Fruit fly (Drosophila melanogaster) whole organism, embryonic: ENCODE data around the gene CG5639.

ENCODE experiments used
- B-H1 ChIP-seq: fragments of 200-800 bp; sonication (Bioruptor generic); IDR thresholded peaks from 3 replicates; pipeline ENCODE4 v1.3.6; 2022; ENCODE audit warnings: missing biosample characterization, missing genetic modification characterization
- CG10209 ChIP-seq: fragments of 200-800 bp; sonication (Bioruptor generic); optimal IDR thresholded peaks from 3 replicates; lab custom pipeline; 2017; ENCODE audit warnings: missing biosample characterization, mild to moderate bottlenecking, missing genetic modification characterization, missing genetic modification reagents
- CG11398 ChIP-seq: fragments of 200-800 bp; sonication (Bioruptor generic); optimal IDR thresholded peaks from 2 replicates; lab custom pipeline; 2016; ENCODE audit warnings: missing biosample characterization, missing genetic modification characterization
- CG11695 ChIP-seq: fragments of 200-800 bp; sonication (Bioruptor generic); IDR thresholded peaks from 3 replicates; pipeline ENCODE4 v1.3.6; 2022; ENCODE audit warnings: missing biosample characterization, missing genetic modification characterization
- CG12155 ChIP-seq: fragments of 200-800 bp; sonication (Bioruptor generic); optimal IDR thresholded peaks from 3 replicates; lab custom pipeline; 2016; ENCODE audit warnings: missing biosample characterization, missing genetic modification characterization
- CG12219 ChIP-seq: fragments of 200-800 bp; sonication (Bioruptor generic); optimal IDR thresholded peaks from 3 replicates; lab custom pipeline; 2018; ENCODE audit warnings: missing biosample characterization, mild to moderate bottlenecking, missing genetic modification characterization
- CG12942 ChIP-seq: fragments of 200-800 bp; sonication (Bioruptor generic); optimal IDR thresholded peaks from 3 replicates; lab custom pipeline; 2016; ENCODE audit warnings: missing biosample characterization, missing genetic modification characterization
- CG14667 ChIP-seq: fragments of 200-800 bp; sonication (Bioruptor generic); IDR thresholded peaks from 2 replicates; pipeline ENCODE4 v1.3.6; 2022; ENCODE audit warnings: missing biosample characterization, missing genetic modification characterization
- CG15479 ChIP-seq: fragments of 200-800 bp; sonication (Bioruptor generic); optimal IDR thresholded peaks from 3 replicates; lab custom pipeline; 2019; ENCODE audit warnings: missing biosample characterization, mild to moderate bottlenecking, missing genetic modification characterization, moderate library complexity
- CG16863 ChIP-seq: fragments of 200-800 bp; sonication (Bioruptor generic); optimal IDR thresholded peaks from 3 replicates; lab custom pipeline; 2016; ENCODE audit warnings: missing biosample characterization, missing genetic modification characterization
- CG2202 ChIP-seq: fragments of 200-800 bp; sonication (Bioruptor generic); optimal IDR thresholded peaks from 2 replicates; lab custom pipeline; 2018; ENCODE audit warnings: missing biosample characterization, mild to moderate bottlenecking, missing genetic modification characterization
- CG30020 ChIP-seq: fragments of 200-800 bp; optimal IDR thresholded peaks from 2 replicates; lab custom pipeline; 2019; ENCODE audit warnings: missing biosample characterization, mild to moderate bottlenecking, missing genetic modification characterization, moderate library complexity
- CG3065 ChIP-seq: fragments of 200-800 bp; sonication (Bioruptor generic); optimal IDR thresholded peaks from 2 replicates; lab custom pipeline; 2016; ENCODE audit warnings: missing biosample characterization, missing genetic modification characterization
- CG32532 ChIP-seq: fragments of 200-800 bp; sonication (Bioruptor generic); IDR thresholded peaks from 2 replicates; pipeline ENCODE4 v1.3.6; 2022; ENCODE audit warnings: missing biosample characterization, missing genetic modification characterization
- CG32772 ChIP-seq: fragments of 200-800 bp; sonication (Bioruptor generic); IDR thresholded peaks from 2 replicates; pipeline ENCODE4 v1.3.6; 2022; ENCODE audit warnings: missing biosample characterization, missing genetic modification characterization
- CG3838 ChIP-seq: fragments of 200-800 bp; sonication (Bioruptor generic); optimal IDR thresholded peaks from 3 replicates; lab custom pipeline; 2016; ENCODE audit warnings: missing biosample characterization, missing genetic modification characterization
- CG4282 ChIP-seq: fragments of 200-800 bp; sonication (Bioruptor generic); optimal IDR thresholded peaks from 2 replicates; lab custom pipeline; 2016; ENCODE audit warnings: missing biosample characterization, missing genetic modification characterization
- CG4360 ChIP-seq: fragments of 200-800 bp; sonication (Bioruptor generic); IDR thresholded peaks from 2 replicates; pipeline ENCODE4 v1.3.6; 2022; ENCODE audit warnings: missing biosample characterization, missing genetic modification characterization
- CG6254 ChIP-seq: fragments of 200-800 bp; sonication (Bioruptor generic); optimal IDR thresholded peaks from 3 replicates; lab custom pipeline; 2017; ENCODE audit warnings: mild to moderate bottlenecking, missing biosample characterization, missing genetic modification reagents, missing genetic modification characterization
- CG6791 ChIP-seq: fragments of 200-800 bp; sonication (Bioruptor generic); IDR thresholded peaks from 3 replicates; pipeline ENCODE4 v1.3.6; 2022; ENCODE audit warnings: missing biosample characterization, missing genetic modification characterization; ENCODE audit not compliant: partially characterized antibody
- CG7372 ChIP-seq: fragments of 200-800 bp; sonication (Bioruptor generic); IDR thresholded peaks from 2 replicates; pipeline ENCODE4 v1.3.6; 2022; ENCODE audit warnings: missing biosample characterization, missing genetic modification characterization
- CG7556 ChIP-seq: fragments of 200-800 bp; sonication (Bioruptor generic); optimal IDR thresholded peaks from 2 replicates; lab custom pipeline; 2017; ENCODE audit warnings: missing biosample characterization, mild to moderate bottlenecking, missing genetic modification characterization
- CG7745 ChIP-seq: fragments of 200-800 bp; sonication (Bioruptor generic); optimal IDR thresholded peaks from 2 replicates; lab custom pipeline; 2018; ENCODE audit warnings: missing biosample characterization, mild to moderate bottlenecking, missing genetic modification characterization, moderate library complexity
- D19B ChIP-seq: fragments of 200-800 bp; sonication (Bioruptor generic); optimal IDR thresholded peaks from 2 replicates; lab custom pipeline; 2017; ENCODE audit warnings: missing biosample characterization, mild to moderate bottlenecking, missing genetic modification characterization
- Fer2 ChIP-seq: fragments of 200-800 bp; sonication (Bioruptor generic); optimal IDR thresholded peaks from 2 replicates; lab custom pipeline; 2018; ENCODE audit warnings: missing biosample characterization, mild to moderate bottlenecking, missing genetic modification characterization, moderate library complexity
- HmgZ ChIP-seq: fragments of 200-800 bp; sonication (Bioruptor generic); optimal IDR thresholded peaks from 2 replicates; lab custom pipeline; 2018; ENCODE audit warnings: missing biosample characterization, mild to moderate bottlenecking, missing genetic modification characterization
- Neu2 ChIP-seq: fragments of 200-800 bp; sonication (Bioruptor generic); optimal IDR thresholded peaks from 3 replicates; lab custom pipeline; 2016; ENCODE audit warnings: missing biosample characterization, missing genetic modification characterization, borderline replicate concordance
- Tbp ChIP-seq: fragments of >200 bp; optimal IDR thresholded peaks from 2 replicates; lab custom pipeline; 2018; ENCODE audit warnings: missing biosample characterization, missing genetic modification characterization
- bcd ChIP-seq: fragments of 200-800 bp; sonication (Bioruptor generic); optimal IDR thresholded peaks from 2 replicates; lab custom pipeline; 2017; ENCODE audit warnings: missing biosample characterization, mild to moderate bottlenecking, missing genetic modification characterization
- cg ChIP-seq: fragments of 200-800 bp; sonication (Bioruptor generic); optimal IDR thresholded peaks from 3 replicates; lab custom pipeline; 2019; ENCODE audit warnings: missing biosample characterization, mild to moderate bottlenecking, missing genetic modification characterization, moderate library complexity
- chm ChIP-seq: fragments of 200-800 bp; sonication (Bioruptor generic); IDR thresholded peaks from 2 replicates; pipeline ENCODE4 v1.3.6; 2022; ENCODE audit warnings: missing biosample characterization, missing genetic modification characterization
- chn ChIP-seq: fragments of 200-800 bp; sonication (Bioruptor generic); optimal IDR thresholded peaks from 2 replicates; lab custom pipeline; 2016; ENCODE audit warnings: missing biosample characterization, missing genetic modification characterization
- croc ChIP-seq: fragments of 200-800 bp; sonication (Bioruptor generic); conservative IDR thresholded peaks from 3 replicates; pipeline ENCODE4 v1.3.6; 2022; ENCODE audit warnings: missing biosample characterization, missing genetic modification characterization
- disco-r ChIP-seq: fragments of 200-800 bp; sonication (Bioruptor generic); optimal IDR thresholded peaks from 2 replicates; lab custom pipeline; 2016; ENCODE audit warnings: missing biosample characterization, missing genetic modification characterization
- dm ChIP-seq: fragments of 200-800 bp; sonication (Bioruptor generic); optimal IDR thresholded peaks from 3 replicates; lab custom pipeline; 2016; ENCODE audit warnings: missing biosample characterization, missing genetic modification characterization
- exex ChIP-seq: fragments of 200-800 bp; sonication (Bioruptor generic); optimal IDR thresholded peaks from 4 replicates; lab custom pipeline; 2018; ENCODE audit warnings: missing biosample characterization, mild to moderate bottlenecking, missing genetic modification characterization, moderate library complexity
- gem ChIP-seq: fragments of 200-800 bp; sonication (Bioruptor generic); optimal IDR thresholded peaks from 2 replicates; lab custom pipeline; 2019; ENCODE audit warnings: missing biosample characterization, mild to moderate bottlenecking, missing genetic modification characterization, moderate library complexity
- jigr1 ChIP-seq: fragments of 200-800 bp; sonication (Bioruptor generic); IDR thresholded peaks from 3 replicates; pipeline ENCODE4 v1.3.6; 2022; ENCODE audit warnings: missing biosample characterization, missing genetic modification characterization
- mirr ChIP-seq: fragments of 200-800 bp; sonication (Bioruptor generic); optimal IDR thresholded peaks from 3 replicates; lab custom pipeline; 2018; ENCODE audit warnings: missing biosample characterization, mild to moderate bottlenecking, missing genetic modification characterization
- nmo ChIP-seq: fragments of 200-800 bp; sonication (Bioruptor generic); optimal IDR thresholded peaks from 2 replicates; lab custom pipeline; 2018; ENCODE audit warnings: missing biosample characterization, mild to moderate bottlenecking, missing genetic modification characterization, moderate library complexity
- onecut ChIP-seq: fragments of 200-800 bp; sonication (Bioruptor generic); IDR thresholded peaks from 2 replicates; pipeline ENCODE4 v1.3.6; 2022; ENCODE audit warnings: missing biosample characterization, missing genetic modification characterization
- p53 ChIP-seq: fragments of 200-800 bp; sonication (Bioruptor generic); optimal IDR thresholded peaks from 2 replicates; lab custom pipeline; 2016; ENCODE audit warnings: missing biosample characterization, missing genetic modification characterization
- row ChIP-seq: fragments of 200-800 bp; sonication (Bioruptor generic); IDR thresholded peaks from 3 replicates; pipeline ENCODE4 v1.3.6; 2022; ENCODE audit warnings: missing biosample characterization, missing genetic modification characterization
- schlank ChIP-seq: fragments of 200-800 bp; sonication (Bioruptor generic); optimal IDR thresholded peaks from 2 replicates; lab custom pipeline; 2018; ENCODE audit warnings: missing biosample characterization, mild to moderate bottlenecking, missing genetic modification characterization
- sna ChIP-seq: fragments of 200-800 bp; sonication (Bioruptor generic); IDR thresholded peaks from 2 replicates; pipeline ENCODE4 v1.3.6; 2022; ENCODE audit warnings: missing biosample characterization, missing genetic modification characterization; ENCODE audit not compliant: partially characterized antibody
- tap ChIP-seq: fragments of 200-800 bp; optimal IDR thresholded peaks from 3 replicates; lab custom pipeline; 2019; ENCODE audit warnings: missing biosample characterization, mild to moderate bottlenecking, missing genetic modification characterization, moderate library complexity
- twi ChIP-seq: fragments of 200-800 bp; optimal IDR thresholded peaks from 2 replicates; lab custom pipeline; 2019; ENCODE audit warnings: missing biosample characterization, mild to moderate bottlenecking, missing genetic modification characterization, moderate library complexity
- unpg ChIP-seq: fragments of 200-800 bp; sonication (Bioruptor generic); optimal IDR thresholded peaks from 3 replicates; lab custom pipeline; 2018; ENCODE audit warnings: missing biosample characterization, mild to moderate bottlenecking, missing genetic modification characterization, moderate library complexity
- wek ChIP-seq: fragments of 200-800 bp; sonication (Bioruptor generic); optimal IDR thresholded peaks from 3 replicates; lab custom pipeline; 2018; ENCODE audit warnings: missing biosample characterization, mild to moderate bottlenecking, missing genetic modification characterization, moderate library complexity
- zfh1 ChIP-seq: fragments of 200-800 bp; sonication (Bioruptor generic); IDR thresholded peaks from 3 replicates; pipeline ENCODE4 v1.3.6; 2022; ENCODE audit warnings: missing biosample characterization, missing genetic modification characterization

CG5639 gene

dm6 chr3R:27636010-27636584 is 40.2 kb upstream of the CG5639 start, which contains the start of the genes CG5611 and Mtl (continued):
- TF ChIP-seq bcd (GFP tag; lab: Kevin White, UChicago) (peak; percentile 100), CG3838 (GFP tag; lab: Kevin White, UChicago) (peak; percentile 97), zfh1 (GFP tag; lab: Robert Waterston, UW) (peak; percentile 100), chn (GFP tag; lab: Kevin White, UChicago) (peak; percentile 99), CG11695 (GFP tag; lab: Robert Waterston, UW) (peak; percentile 100), CG32772 (GFP tag; lab: Robert Waterston, UW) (peak; percentile 100), jigr1 (peak; percentile 100), CG7556 (GFP tag; lab: Kevin White, UChicago) (peak; percentile 99), Fer2 (tag; lab: Kevin White, UChicago) (peak; percentile 100), HmgZ (tag; lab: Kevin White, UChicago) (peak; percentile 100), D19B (GFP tag; lab: Kevin White, UChicago) (peak; percentile 98), CG10209 (peak; percentile 100), Tbp (GFP tag; lab: Kevin White, UChicago) (peak; percentile 77), dm (GFP tag; lab: Kevin White, UChicago) (peak; percentile 96), gem (tag; lab: Kevin White, UChicago) (peak; percentile 100), CG16863 (peak; percentile 97), CG15479 (GFP tag; lab: Kevin White, UChicago) (peak; percentile 84), CG4360 (GFP tag; lab: Robert Waterston, UW) (peak; percentile 94), CG14667 (GFP tag; lab: Robert Waterston, UW) (peak; percentile 100), twi (tag; lab: Kevin White, UChicago) (peak; percentile 100), CG4282 (peak; percentile 95), CG7745 (tag; lab: Kevin White, UChicago) (peak; percentile 94), CG32532 (GFP tag; lab: Robert Waterston, UW) (peak; percentile 100), tap (tag; lab: Kevin White, UChicago) (peak; percentile 100), CG12942 (GFP tag; lab: Kevin White, UChicago) (peak; percentile 100), B-H1 (GFP tag; lab: Robert Waterston, UW) (peak; percentile 100), CG6254 (GFP tag; lab: Kevin White, UChicago) (peak; percentile 98), exex (tag; lab: Kevin White, UChicago) (peak; percentile 98), disco-r (GFP tag; lab: Kevin White, UChicago) (peak; percentile 88), sna (GFP tag; lab: Robert Waterston, UW) (no peak), Neu2 (GFP tag; lab: Kevin White, UChicago) (peak; percentile 71), CG12155 (GFP tag; lab: Kevin White, UChicago) (peak; percentile 99), CG6791 (no peak), nmo (peak; percentile 100), cg (GFP tag; lab: Kevin White, UChicago) (peak; percentile 74), p53 (peak; percentile 86), CG7372 (GFP tag; lab: Robert Waterston, UW) (peak; percentile 100), unpg (peak; percentile 100), schlank (tag; lab: Kevin White, UChicago) (peak; percentile 99), CG30020 (tag; lab: Kevin White, UChicago) (peak; percentile 93), CG3065 (peak; percentile 99), row (GFP tag; lab: Robert Waterston, UW) (peak; percentile 100), CG11398 (GFP tag; lab: Kevin White, UChicago) (peak; percentile 88), croc (GFP tag; lab: Robert Waterston, UW) (peak; percentile 100), CG12219 (GFP tag; lab: Kevin White, UChicago) (peak; percentile 99), wek (GFP tag; lab: Kevin White, UChicago) (peak; percentile 96), mirr (peak; percentile 99), chm (GFP tag; lab: Robert Waterston, UW) (peak; percentile 100), onecut (GFP tag; lab: Robert Waterston, UW) (peak; percentile 99), CG2202 (tag; lab: Kevin White, UChicago) (peak; percentile 100)
